Fruit fly (Drosophila melanogaster) whole organism, adult: ENCODE measurements around the gene Mur2B.
A peak's percentile ranks its signal among the peaks of the same experiment; 100 is the strongest.

Experiments
- CG11617 ChIP-seq: fragments of 200-800 bp; sonication (Bioruptor generic); optimal IDR thresholded peaks from 2 replicates; lab custom pipeline; 2017; ENCODE audit warnings: mild to moderate bottlenecking, missing biosample characterization, missing genetic modification reagents, missing genetic modification characterization
- CG12768 ChIP-seq: fragments of 200-800 bp; sonication (Bioruptor generic); optimal IDR thresholded peaks from 2 replicates; lab custom pipeline; 2017; ENCODE audit warnings: missing biosample characterization, missing genetic modification characterization, mild to moderate bottlenecking, moderate library complexity, missing genetic modification reagents
- CG14711 ChIP-seq: fragments of 200-800 bp; sonication (Bioruptor generic); optimal IDR thresholded peaks from 2 replicates; lab custom pipeline; 2018; ENCODE audit warnings: missing biosample characterization, mild to moderate bottlenecking, missing genetic modification characterization, moderate library complexity
- CG1620 ChIP-seq: fragments of 200-800 bp; sonication (Bioruptor generic); optimal IDR thresholded peaks from 2 replicates; lab custom pipeline; 2016; ENCODE audit warnings: missing biosample characterization, missing genetic modification characterization
- CG33017 ChIP-seq: fragments of 200-800 bp; sonication (Bioruptor generic); optimal IDR thresholded peaks from 2 replicates; lab custom pipeline; 2018; ENCODE audit warnings: missing biosample characterization, mild to moderate bottlenecking, missing genetic modification characterization, moderate library complexity
- CG7101 ChIP-seq: fragments of 200-800 bp; sonication (Bioruptor generic); optimal IDR thresholded peaks from 2 replicates; lab custom pipeline; 2018; ENCODE audit warnings: missing biosample characterization, mild to moderate bottlenecking, missing genetic modification characterization, moderate library complexity
- Clk ChIP-seq: fragments of 200-800 bp; sonication (Bioruptor generic); optimal IDR thresholded peaks from 2 replicates; lab custom pipeline; 2017; ENCODE audit warnings: missing biosample characterization, missing genetic modification characterization
- Crg-1 ChIP-seq: fragments of 200-800 bp; sonication (Bioruptor generic); optimal IDR thresholded peaks from 2 replicates; lab custom pipeline; 2016; ENCODE audit warnings: missing biosample characterization, missing genetic modification characterization
- Hr96 ChIP-seq: fragments of 200-800 bp; sonication (Bioruptor generic); optimal IDR thresholded peaks from 2 replicates; lab custom pipeline; 2016; ENCODE audit warnings: missing biosample characterization, missing genetic modification characterization
- Mnt ChIP-seq: fragments of 200-800 bp; sonication (Bioruptor generic); optimal IDR thresholded peaks from 2 replicates; lab custom pipeline; 2016; ENCODE audit warnings: missing biosample characterization, mild to moderate bottlenecking, missing genetic modification characterization
- bab1 ChIP-seq: fragments of 200-800 bp; sonication (Bioruptor generic); optimal IDR thresholded peaks from 3 replicates; lab custom pipeline; 2019; ENCODE audit warnings: missing biosample characterization, mild to moderate bottlenecking, missing genetic modification characterization, moderate library complexity
- cic ChIP-seq: fragments of 200-800 bp; sonication (Bioruptor generic); optimal IDR thresholded peaks from 2 replicates; lab custom pipeline; 2017; ENCODE audit warnings: missing biosample characterization, mild to moderate bottlenecking, missing genetic modification characterization, moderate library complexity
- kay ChIP-seq: fragments of 200-800 bp; sonication (Bioruptor generic); peaks from one replicate; lab custom pipeline; 2016; ENCODE audit warnings: missing biosample characterization, missing genetic modification characterization, borderline replicate concordance
- ovo ChIP-seq: fragments of 200-800 bp; sonication (Bioruptor generic); optimal IDR thresholded peaks from 2 replicates; lab custom pipeline; 2016; ENCODE audit warnings: missing biosample characterization, missing genetic modification characterization
- pad ChIP-seq: fragments of 200-800 bp; sonication (Bioruptor generic); optimal IDR thresholded peaks from 3 replicates; lab custom pipeline; 2017; ENCODE audit warnings: missing biosample characterization, missing genetic modification characterization, mild to moderate bottlenecking, moderate library complexity, missing genetic modification reagents
- tj ChIP-seq: fragments of 200-800 bp; sonication (Bioruptor generic); optimal IDR thresholded peaks from 3 replicates; lab custom pipeline; 2017; ENCODE audit warnings: missing biosample characterization, mild to moderate bottlenecking, missing genetic modification characterization, moderate library complexity
- toe ChIP-seq: fragments of 200-800 bp; sonication (Bioruptor generic); optimal IDR thresholded peaks from 2 replicates; lab custom pipeline; 2016; ENCODE audit warnings: missing biosample characterization, missing genetic modification characterization

The Mur2B gene

dm6 chrX:1476848-1477247 lies 191.7 kb downstream of the Mur2B start, which contains the start of the genes Rab27 and mei-38:
Gene Rab27, minus strand, starts transcription at chrX:1476974.
Gene mei-38, plus strand, starts transcription at chrX:1477063.
- peak; percentile 54 for TF ChIP-seq pad
- no peak for TF ChIP-seq toe (GFP tag; lab: Kevin White, UChicago)
- peak; percentile 82 for TF ChIP-seq Crg-1 (GFP tag; lab: Kevin White, UChicago)
- peak; percentile 8 for TF ChIP-seq Mnt (GFP tag; lab: Kevin White, UChicago)
- TF ChIP-seq cic (GFP tag; lab: Kevin White, UChicago): no peak
- TF ChIP-seq CG1620: peak; percentile 76
- TF ChIP-seq CG12768: no peak
- TF ChIP-seq CG7101 (tag; lab: Kevin White, UChicago): peak; percentile 44
- peak; percentile 56 for TF ChIP-seq bab1 (GFP tag; lab: Kevin White, UChicago)

- TF ChIP-seq CG33017 (tag; lab: Kevin White, UChicago) (no peak), pad (no peak), cic (GFP tag; lab: Kevin White, UChicago) (no peak), Crg-1 (GFP tag; lab: Kevin White, UChicago) (no peak), CG14711 (tag; lab: Kevin White, UChicago) (no peak), kay (GFP tag; lab: Kevin White, UChicago) (no peak), CG12768 (no peak), tj (GFP tag; lab: Kevin White, UChicago) (no peak), Clk (no peak), CG11617 (no peak), Hr96 (GFP tag; lab: Kevin White, UChicago) (no peak), ovo (GFP tag; lab: Kevin White, UChicago) (no peak), Mnt (GFP tag; lab: Kevin White, UChicago) (no peak)
Observed at dm6 chrX:1476436-1476835, 192.2 kb downstream of the Mur2B start.
